Worm (Caenorhabditis elegans) whole organism, young adult: ENCODE results near the gene C55A6.1.
A peak's percentile ranks its signal among the peaks of the same experiment; 100 is the strongest.

Experiments used
- B0035.1 ChIP-seq: sonication (generic microtip); optimal IDR thresholded peaks from 2 replicates; lab custom pipeline; 2016; ENCODE audit warnings: missing genetic modification characterization, mild to moderate bottlenecking, missing compliant biosample characterization, missing genotype, missing genetic modification reagents
- C06A6.2 ChIP-seq: fragments of 200-800 bp; sonication (Bioruptor generic); conservative IDR thresholded peaks from 2 replicates; pipeline ENCODE4 v1.3.6; 2022; ENCODE audit warnings: missing genetic modification characterization, missing compliant biosample characterization
- F10E7.11 ChIP-seq: sonication (generic microtip); optimal IDR thresholded peaks from 2 replicates; lab custom pipeline; 2017; ENCODE audit warnings: mild to moderate bottlenecking, missing genetic modification characterization, moderate library complexity, missing compliant biosample characterization
- T07F8.4 ChIP-seq: sonication (generic microtip); optimal IDR thresholded peaks from 2 replicates; lab custom pipeline; 2016; ENCODE audit warnings: mild to moderate bottlenecking, missing genetic modification characterization, moderate library complexity, missing compliant biosample characterization
- Y53G8AR.9 ChIP-seq: fragments of 200-800 bp; sonication (Bioruptor generic); conservative IDR thresholded peaks from 2 replicates; pipeline ENCODE4 v1.3.6; 2022; ENCODE audit warnings: missing genetic modification reagents, missing genetic modification characterization, missing compliant biosample characterization
- Y95B8A.8 ChIP-seq: fragments of 200-800 bp; sonication (Bioruptor generic); IDR thresholded peaks from 2 replicates; pipeline ENCODE4 v1.3.6; 2022; ENCODE audit warnings: missing genetic modification reagents, missing genetic modification characterization, missing compliant biosample characterization
- akir-1 ChIP-seq: fragments of 200-800 bp; sonication (Bioruptor generic); optimal IDR thresholded peaks from 2 replicates; lab custom pipeline; 2018; ENCODE audit warnings: mild to moderate bottlenecking, missing genetic modification characterization, moderate library complexity, missing compliant biosample characterization
- ama-1 ChIP-seq, 3 experiments: fragments of 150-350 bp in 1 of 3; sonication (generic microtip) in 2 of 3; optimal IDR thresholded peaks; 2 replicates each; lab custom pipeline; 2014 to 2018; ENCODE audit warnings: missing biosample characterization in 2 of 3, missing genetic modification characterization in 2 of 3, missing genetic modification reagents in 2 of 3
- attf-5 ChIP-seq: fragments of 200-800 bp; sonication (Bioruptor generic); optimal IDR thresholded peaks from 2 replicates; lab custom pipeline; 2018; ENCODE audit warnings: mild to moderate bottlenecking, missing genetic modification characterization, missing compliant biosample characterization
- bed-2 ChIP-seq: fragments of 200-800 bp; sonication (Bioruptor generic); IDR thresholded peaks from 2 replicates; pipeline ENCODE4 v1.3.6; 2022; ENCODE audit warnings: missing genetic modification reagents, missing genetic modification characterization, missing compliant biosample characterization
- cebp-1 ChIP-seq, 2 experiments: fragments of 200-800 bp in 1 of 2; sonication (Bioruptor generic) in 1 of 2; sonication (generic microtip) in 1 of 2; IDR thresholded peaks in 1 of 2; optimal IDR thresholded peaks in 1 of 2; 2 replicates each; pipeline versions ENCODE4 v1.3.6 to Lab custom; 2017 to 2022; ENCODE audit warnings: missing compliant biosample characterization in 2 of 2, missing genetic modification characterization in 2 of 2, mild to moderate bottlenecking in 1 of 2, missing genetic modification reagents in 1 of 2, moderate library complexity in 1 of 2
- ceh-100 ChIP-seq: fragments of 200-800 bp; sonication (Bioruptor generic); IDR thresholded peaks from 2 replicates; pipeline ENCODE4 v1.3.6; 2022; ENCODE audit warnings: missing genetic modification reagents, missing genetic modification characterization, missing compliant biosample characterization
- ceh-27 ChIP-seq: fragments of 200-800 bp; sonication (Bioruptor generic); optimal IDR thresholded peaks from 2 replicates; lab custom pipeline; 2018; ENCODE audit warnings: mild to moderate bottlenecking, missing genetic modification characterization, moderate library complexity, missing compliant biosample characterization
- ceh-58 ChIP-seq: fragments of 200-800 bp; sonication (Bioruptor generic); IDR thresholded peaks from 2 replicates; pipeline ENCODE4 v1.3.6; 2022; ENCODE audit warnings: missing genetic modification characterization, missing compliant biosample characterization
- ceh-91 ChIP-seq: fragments of 200-800 bp; sonication (Bioruptor generic); IDR thresholded peaks from 2 replicates; pipeline ENCODE4 v1.3.6; 2022; ENCODE audit warnings: missing genetic modification reagents, missing genetic modification characterization, missing compliant biosample characterization
- dpl-1 ChIP-seq: fragments of 150-350 bp; optimal IDR thresholded peaks from 2 replicates; lab custom pipeline; 2014; ENCODE audit warnings: missing biosample characterization, missing genetic modification reagents, missing genetic modification characterization
- egl-18 ChIP-seq: fragments of 200-800 bp; sonication (Bioruptor generic); IDR thresholded peaks from 2 replicates; pipeline ENCODE4 v1.3.6; 2022; ENCODE audit warnings: missing genetic modification reagents, missing genetic modification characterization, missing compliant biosample characterization
- egl-44 ChIP-seq: fragments of 200-800 bp; sonication (Bioruptor generic); IDR thresholded peaks from 2 replicates; pipeline ENCODE4 v1.3.6; 2022; ENCODE audit warnings: missing genetic modification reagents, missing genetic modification characterization, missing compliant biosample characterization
- lag-1 ChIP-seq: fragments of 200-800 bp; sonication (Bioruptor generic); IDR thresholded peaks from 2 replicates; pipeline ENCODE4 v1.3.6; 2022; ENCODE audit warnings: missing genetic modification reagents, missing genetic modification characterization, missing compliant biosample characterization
- let-526 ChIP-seq: fragments of 200-800 bp; sonication (Bioruptor generic); IDR thresholded peaks from 2 replicates; pipeline ENCODE4 v1.3.6; 2022; ENCODE audit warnings: missing genetic modification reagents, missing genetic modification characterization, missing compliant biosample characterization
- lin-26 ChIP-seq: fragments of 200-800 bp; sonication (Bioruptor generic); IDR thresholded peaks from 2 replicates; pipeline ENCODE4 v1.3.6; 2022; ENCODE audit warnings: missing genetic modification reagents, missing genetic modification characterization, missing compliant biosample characterization
- lir-1 ChIP-seq: fragments of 200-800 bp; sonication (Bioruptor generic); conservative IDR thresholded peaks from 2 replicates; pipeline ENCODE4 v1.3.6; 2022; ENCODE audit warnings: missing genetic modification reagents, missing genetic modification characterization, missing compliant biosample characterization
- lsy-27 ChIP-seq: sonication (generic microtip); optimal IDR thresholded peaks from 2 replicates; lab custom pipeline; 2017; ENCODE audit warnings: missing genetic modification characterization, mild to moderate bottlenecking, missing compliant biosample characterization, antibody characterized with exemption, missing genotype, borderline replicate concordance; ENCODE audit not compliant: insufficient read depth
- madf-6 ChIP-seq: fragments of 200-800 bp; sonication (Bioruptor generic); IDR thresholded peaks from 2 replicates; pipeline ENCODE4 v1.3.6; 2022; ENCODE audit warnings: missing genetic modification reagents, missing genetic modification characterization, missing compliant biosample characterization
- nhr-120 ChIP-seq: fragments of 200-800 bp; sonication (Bioruptor generic); IDR thresholded peaks from 2 replicates; pipeline ENCODE4 v1.3.6; 2022; ENCODE audit warnings: missing genetic modification characterization, missing compliant biosample characterization
- nhr-80 ChIP-seq: sonication (generic microtip); optimal IDR thresholded peaks from 2 replicates; lab custom pipeline; 2016; ENCODE audit warnings: missing genetic modification characterization, missing compliant biosample characterization
- pbrm-1 ChIP-seq: fragments of 200-800 bp; sonication (Bioruptor generic); IDR thresholded peaks from 2 replicates; pipeline ENCODE4 v1.3.6; 2022; ENCODE audit warnings: missing genetic modification reagents, missing genetic modification characterization, missing compliant biosample characterization
- pha-4 ChIP-seq: fragments of 150-350 bp; sonication (generic microtip); optimal IDR thresholded peaks from 2 replicates; lab custom pipeline; 2014; ENCODE audit warnings: missing biosample characterization, missing genetic modification reagents, missing genetic modification characterization
- snpc-1.3 ChIP-seq: sonication (generic microtip); optimal IDR thresholded peaks from 2 replicates; lab custom pipeline; 2017; ENCODE audit warnings: missing genetic modification characterization, mild to moderate bottlenecking, missing compliant biosample characterization, antibody characterized with exemption, moderate library complexity, missing genotype, missing genetic modification reagents; ENCODE audit not compliant: insufficient read depth
- snpc-3.4 ChIP-seq: sonication (generic microtip); optimal IDR thresholded peaks from 2 replicates; lab custom pipeline; 2017; ENCODE audit warnings: missing genetic modification characterization, mild to moderate bottlenecking, missing compliant biosample characterization, antibody characterized with exemption, moderate library complexity, missing genotype, missing genetic modification reagents
- sptf-2 ChIP-seq: fragments of 200-800 bp; sonication (Bioruptor generic); optimal IDR thresholded peaks from 2 replicates; lab custom pipeline; 2018; ENCODE audit warnings: mild to moderate bottlenecking, missing genetic modification characterization, missing compliant biosample characterization
- tbp1 ChIP-seq: fragments of 200-800 bp; sonication (Bioruptor generic); optimal IDR thresholded peaks from 2 replicates; lab custom pipeline; 2018; ENCODE audit warnings: mild to moderate bottlenecking, missing genetic modification characterization, missing compliant biosample characterization
- unc-62 ChIP-seq: fragments of 150-350 bp; optimal IDR thresholded peaks from 2 replicates; lab custom pipeline; 2014; ENCODE audit warnings: missing biosample characterization, missing genetic modification reagents, missing genetic modification characterization
- zfh-2 ChIP-seq: fragments of 200-800 bp; sonication (Bioruptor generic); conservative IDR thresholded peaks from 2 replicates; pipeline ENCODE4 v1.3.6; 2022; ENCODE audit warnings: missing genetic modification reagents, missing genetic modification characterization, missing compliant biosample characterization
- zim-3 ChIP-seq: sonication (generic microtip); optimal IDR thresholded peaks from 2 replicates; lab custom pipeline; 2017; ENCODE audit warnings: mild to moderate bottlenecking, missing genetic modification characterization, moderate library complexity, missing compliant biosample characterization
- ztf-18 ChIP-seq: sonication (generic microtip); optimal IDR thresholded peaks from 2 replicates; lab custom pipeline; 2016; ENCODE audit warnings: missing genotype, mild to moderate bottlenecking, missing genetic modification characterization, missing compliant biosample characterization
- ztf-6 ChIP-seq: fragments of 200-800 bp; sonication (Bioruptor generic); IDR thresholded peaks from 2 replicates; pipeline ENCODE4 v1.3.6; 2022; ENCODE audit warnings: missing genetic modification reagents, missing genetic modification characterization, missing compliant biosample characterization

The C55A6.1 gene

ce11 chrV:11532964-11533363 lies 28.2 kb upstream of the C55A6.1 start:
- TF ChIP-seq nhr-120 (GFP tag; lab: Robert Waterston, UW) = 0 out of 2 replicates have a peak, but pooled peaks have one; percentile 75
- TF ChIP-seq ceh-100 (GFP tag; lab: Robert Waterston, UW) = no peak
- TF ChIP-seq bed-2 (GFP tag; lab: Robert Waterston, UW) = no peak
- peak; percentile 49; the same call in 1 of the 2 replicates for TF ChIP-seq pbrm-1 (GFP tag; lab: Robert Waterston, UW)
- no peak for TF ChIP-seq unc-62 (GFP tag; lab: Kevin White, UChicago)
- 0 out of 2 replicates have a peak, but pooled peaks have one; percentile 33 for TF ChIP-seq ceh-58
- no peak for TF ChIP-seq madf-6 (GFP tag; lab: Robert Waterston, UW)
- peak; percentile 74 for TF ChIP-seq akir-1 (GFP tag; lab: Kevin White, UChicago)
- TF ChIP-seq ceh-91 (GFP tag; lab: Robert Waterston, UW) = 0 out of 2 replicates have a peak, but pooled peaks have one; percentile 23
- TF ChIP-seq cebp-1 (GFP tag; IDR thresholded peaks at IDR 0.05; lab: Robert Waterston, UW) = no peak
- TF ChIP-seq cebp-1 (tag; optimal IDR thresholded peaks at IDR 0.05; lab: Kevin White, UChicago) = peak; percentile 16
- TF ChIP-seq lin-26 (GFP tag; lab: Robert Waterston, UW) = 0 out of 2 replicates have a peak, but pooled peaks have one; percentile 17
- no peak for TF ChIP-seq lir-1 (GFP tag; lab: Robert Waterston, UW)
- TF ChIP-seq lsy-27 (tag; lab: Kevin White, UChicago) = no peak
- no peak for TF ChIP-seq sptf-2
- peak; percentile 27 for TF ChIP-seq ceh-27
- TF ChIP-seq ztf-18 (tag; lab: Kevin White, UChicago) = no peak
- TF ChIP-seq C06A6.2 (GFP tag; lab: Robert Waterston, UW) = 0 out of 2 replicates have a peak, but pooled peaks have one; percentile 37
- TF ChIP-seq zfh-2 = peak; percentile 82
- 0 out of 2 replicates have a peak, but pooled peaks have one; percentile 19 for TF ChIP-seq Y53G8AR.9 (GFP tag; lab: Robert Waterston, UW)
- no peak for TF ChIP-seq dpl-1 (GFP tag; lab: Kevin White, UChicago)
- no peak for TF ChIP-seq ztf-6 (GFP tag; lab: Robert Waterston, UW)
- TF ChIP-seq zim-3 (tag; lab: Kevin White, UChicago) = no peak
- TF ChIP-seq B0035.1 (tag; lab: Kevin White, UChicago) = no peak
- no peak for TF ChIP-seq snpc-1.3 (tag; lab: Kevin White, UChicago)

- no peak for TF ChIP-seq unc-62 (GFP tag; lab: Kevin White, UChicago)
- TF ChIP-seq attf-5 = peak; percentile 23
- no peak for TF ChIP-seq tbp1 (GFP tag; lab: Kevin White, UChicago)
- no peak for TF ChIP-seq egl-18 (GFP tag; lab: Robert Waterston, UW)
- no peak for TF ChIP-seq pha-4 (tag; lab: Kevin White, UChicago)
- TF ChIP-seq T07F8.4 (tag; lab: Kevin White, UChicago) = no peak
- 0 out of 2 replicates have a peak, but pooled peaks have one; percentile 7 for TF ChIP-seq C06A6.2 (GFP tag; lab: Robert Waterston, UW)
- no peak for TF ChIP-seq lag-1 (GFP tag; lab: Robert Waterston, UW)
- no peak for TF ChIP-seq dpl-1 (GFP tag; lab: Kevin White, UChicago)
- no peak for TF ChIP-seq F10E7.11 (tag; lab: Kevin White, UChicago)
- TF ChIP-seq let-526 (GFP tag; lab: Robert Waterston, UW) = no peak
- TF ChIP-seq cebp-1 (GFP tag; IDR thresholded peaks at IDR 0.05; lab: Robert Waterston, UW) = no peak
- peak; percentile 22 for TF ChIP-seq cebp-1 (tag; optimal IDR thresholded peaks at IDR 0.05; lab: Kevin White, UChicago)
- no peak for TF ChIP-seq zim-3 (tag; lab: Kevin White, UChicago)
- peak; percentile 49 for TF ChIP-seq nhr-80 (tag; lab: Kevin White, UChicago)
- 0 out of 2 replicates have a peak, but pooled peaks have one; percentile 2 for TF ChIP-seq Y53G8AR.9 (GFP tag; lab: Robert Waterston, UW)
- TF ChIP-seq Y95B8A.8 (GFP tag; lab: Robert Waterston, UW) = no peak
- no peak for TF ChIP-seq egl-44
- TF ChIP-seq ama-1 (optimal IDR thresholded peaks at IDR 0.05; lab: Kevin White, UChicago) = peak; percentile 52
- no peak for TF ChIP-seq ama-1 (GFP tag; optimal IDR thresholded peaks at IDR 0.05; lab: Kevin White, UChicago)
- TF ChIP-seq ceh-58 = no peak
- TF ChIP-seq snpc-3.4 (tag; lab: Kevin White, UChicago) = no peak
These were observed 27.7 kb upstream of the C55A6.1 start for ce11 chrV:11532535-11532853.
